Worm (Caenorhabditis elegans): ENCODE results near the gene Y53F4B.43.

ce11 chrII:15037782-15038181 is 49.5 kb downstream of the Y53F4B.43 start, which contains the start of gene Y53F4B.14:
- TF ChIP-seq ets-7 (tag; optimal IDR thresholded peaks at IDR 0.05) (no peak), ama-1 (optimal IDR thresholded peaks at IDR 0.05) (no peak), sea-1 (GFP tag; conservative IDR thresholded peaks at IDR 0.05) (no peak), flt-1 (GFP tag; IDR thresholded peaks at IDR 0.05) (no peak), F13C5.2 (tag; optimal IDR thresholded peaks at IDR 0.05) (no peak), hnd-1 (tag; optimal IDR thresholded peaks at IDR 0.05) (no peak), ceh-13 (GFP tag; optimal IDR thresholded peaks at IDR 0.05) (no peak), tra-4 (tag; optimal IDR thresholded peaks at IDR 0.05) (no peak), tbx-11 (GFP tag; IDR thresholded peaks at IDR 0.05) (no peak), ceh-36 (tag; optimal IDR thresholded peaks at IDR 0.05) (no peak), scrt-1 (GFP tag; IDR thresholded peaks at IDR 0.05) (no peak), tbx-37 (GFP tag; conservative IDR thresholded peaks at IDR 0.05) (no peak)
